Fruit fly (Drosophila melanogaster) whole organism, adult: ENCODE results near the gene Scox.
A peak's percentile ranks its signal among the peaks of the same experiment; 100 is the strongest.

Experiments
- CG11617 ChIP-seq: fragments of 200-800 bp; sonication (Bioruptor generic); optimal IDR thresholded peaks from 2 replicates; lab custom pipeline; 2017; ENCODE audit warnings: mild to moderate bottlenecking, missing biosample characterization, missing genetic modification reagents, missing genetic modification characterization
- CG12768 ChIP-seq: fragments of 200-800 bp; sonication (Bioruptor generic); optimal IDR thresholded peaks from 2 replicates; lab custom pipeline; 2017; ENCODE audit warnings: missing biosample characterization, missing genetic modification characterization, mild to moderate bottlenecking, moderate library complexity, missing genetic modification reagents
- CG14711 ChIP-seq: fragments of 200-800 bp; sonication (Bioruptor generic); optimal IDR thresholded peaks from 2 replicates; lab custom pipeline; 2018; ENCODE audit warnings: missing biosample characterization, mild to moderate bottlenecking, missing genetic modification characterization, moderate library complexity
- CG1620 ChIP-seq: fragments of 200-800 bp; sonication (Bioruptor generic); optimal IDR thresholded peaks from 2 replicates; lab custom pipeline; 2016; ENCODE audit warnings: missing biosample characterization, missing genetic modification characterization
- CG33017 ChIP-seq: fragments of 200-800 bp; sonication (Bioruptor generic); optimal IDR thresholded peaks from 2 replicates; lab custom pipeline; 2018; ENCODE audit warnings: missing biosample characterization, mild to moderate bottlenecking, missing genetic modification characterization, moderate library complexity
- CG5204 ChIP-seq: fragments of 200-800 bp; sonication (Bioruptor generic); optimal IDR thresholded peaks from 2 replicates; lab custom pipeline; 2016; ENCODE audit warnings: missing biosample characterization, missing genetic modification characterization
- CG7045 ChIP-seq: fragments of 200-800 bp; sonication (Bioruptor generic); optimal IDR thresholded peaks from 2 replicates; lab custom pipeline; 2017; ENCODE audit warnings: missing biosample characterization, mild to moderate bottlenecking, missing genetic modification characterization
- CG7101 ChIP-seq: fragments of 200-800 bp; sonication (Bioruptor generic); optimal IDR thresholded peaks from 2 replicates; lab custom pipeline; 2018; ENCODE audit warnings: missing biosample characterization, mild to moderate bottlenecking, missing genetic modification characterization, moderate library complexity
- Clk ChIP-seq: fragments of 200-800 bp; sonication (Bioruptor generic); optimal IDR thresholded peaks from 2 replicates; lab custom pipeline; 2017; ENCODE audit warnings: missing biosample characterization, missing genetic modification characterization
- Crg-1 ChIP-seq: fragments of 200-800 bp; sonication (Bioruptor generic); optimal IDR thresholded peaks from 2 replicates; lab custom pipeline; 2016; ENCODE audit warnings: missing biosample characterization, missing genetic modification characterization
- Hr96 ChIP-seq: fragments of 200-800 bp; sonication (Bioruptor generic); optimal IDR thresholded peaks from 2 replicates; lab custom pipeline; 2016; ENCODE audit warnings: missing biosample characterization, missing genetic modification characterization
- Mnt ChIP-seq: fragments of 200-800 bp; sonication (Bioruptor generic); optimal IDR thresholded peaks from 2 replicates; lab custom pipeline; 2016; ENCODE audit warnings: missing biosample characterization, mild to moderate bottlenecking, missing genetic modification characterization
- bab1 ChIP-seq: fragments of 200-800 bp; sonication (Bioruptor generic); optimal IDR thresholded peaks from 3 replicates; lab custom pipeline; 2019; ENCODE audit warnings: missing biosample characterization, mild to moderate bottlenecking, missing genetic modification characterization, moderate library complexity
- cic ChIP-seq: fragments of 200-800 bp; sonication (Bioruptor generic); optimal IDR thresholded peaks from 2 replicates; lab custom pipeline; 2017; ENCODE audit warnings: missing biosample characterization, mild to moderate bottlenecking, missing genetic modification characterization, moderate library complexity
- cnc ChIP-seq, 2 experiments: fragments of >200 bp; optimal IDR thresholded peaks; 2 replicates each; lab custom pipeline; 2017
- kay ChIP-seq: fragments of 200-800 bp; sonication (Bioruptor generic); peaks from one replicate; lab custom pipeline; 2016; ENCODE audit warnings: missing biosample characterization, missing genetic modification characterization, borderline replicate concordance
- ovo ChIP-seq: fragments of 200-800 bp; sonication (Bioruptor generic); optimal IDR thresholded peaks from 2 replicates; lab custom pipeline; 2016; ENCODE audit warnings: missing biosample characterization, missing genetic modification characterization
- pad ChIP-seq: fragments of 200-800 bp; sonication (Bioruptor generic); optimal IDR thresholded peaks from 3 replicates; lab custom pipeline; 2017; ENCODE audit warnings: missing biosample characterization, missing genetic modification characterization, mild to moderate bottlenecking, moderate library complexity, missing genetic modification reagents
- tj ChIP-seq: fragments of 200-800 bp; sonication (Bioruptor generic); optimal IDR thresholded peaks from 3 replicates; lab custom pipeline; 2017; ENCODE audit warnings: missing biosample characterization, mild to moderate bottlenecking, missing genetic modification characterization, moderate library complexity
- toe ChIP-seq: fragments of 200-800 bp; sonication (Bioruptor generic); optimal IDR thresholded peaks from 2 replicates; lab custom pipeline; 2016; ENCODE audit warnings: missing biosample characterization, missing genetic modification characterization

Scox gene

DNA sequence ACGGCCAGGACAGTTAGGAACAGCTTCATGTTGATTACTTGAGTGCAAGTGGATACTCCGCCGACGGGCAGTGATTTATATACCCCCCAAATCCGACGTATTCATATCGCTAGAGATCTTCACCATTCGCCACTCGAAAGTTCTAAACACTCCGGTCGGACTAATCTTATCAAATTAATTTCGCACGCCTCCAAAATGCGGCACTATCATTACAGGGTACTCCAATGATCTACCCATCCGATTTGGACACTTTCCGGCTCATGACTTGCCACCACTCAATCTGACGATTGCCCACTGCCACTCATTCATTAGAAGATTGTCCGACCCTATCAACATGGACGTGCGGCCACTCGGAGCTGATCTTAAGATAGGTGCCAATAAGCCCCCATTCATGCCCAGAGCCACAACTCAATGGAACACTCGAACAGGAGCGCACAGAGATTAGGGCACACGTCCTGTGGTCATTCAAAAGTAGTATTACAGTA is 15.6 kb downstream of the Scox start, which contains the start of gene Jon25Bii:
Gene Jon25Bii (minus strand): TSS at position 51 of the 485 bp plus-strand sequence.
- TF ChIP-seq CG5204 (GFP tag; lab: Kevin White, UChicago) (no peak), ovo (GFP tag; lab: Kevin White, UChicago) (no peak), bab1 (no peak), CG7045 (GFP tag; lab: Kevin White, UChicago) (no peak), cic (GFP tag; lab: Kevin White, UChicago) (peak; percentile 93), Hr96 (GFP tag; lab: Kevin White, UChicago) (no peak)

DNA sequence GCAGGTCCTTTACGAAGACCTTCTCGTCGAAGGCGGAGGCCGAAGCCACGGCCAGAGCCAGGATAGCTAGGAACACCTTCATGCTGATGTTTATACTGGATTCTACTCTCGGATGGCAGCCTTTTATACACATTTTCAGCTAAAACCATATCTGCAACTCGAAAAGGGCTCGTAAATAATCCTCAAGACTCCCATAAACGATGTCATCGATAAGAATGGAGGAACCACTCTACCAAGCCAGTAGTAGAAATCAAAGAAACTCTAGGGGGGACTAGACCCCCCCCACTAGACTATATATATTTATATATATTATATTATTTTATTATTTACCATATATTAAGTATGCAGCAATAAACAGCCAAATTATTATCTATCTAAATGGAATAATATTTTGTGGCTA is 18.1 kb downstream of the Scox start, which contains the start of gene Jon25Biii:
Gene Jon25Biii (minus strand): TSS at position 101 of the 400 bp plus-strand sequence.
- TF ChIP-seq CG7045 (GFP tag; lab: Kevin White, UChicago) (no peak), cic (GFP tag; lab: Kevin White, UChicago) (no peak), pad (GFP tag; lab: Kevin White, UChicago) (no peak), CG11617 (GFP tag; lab: Kevin White, UChicago) (no peak), Hr96 (GFP tag; lab: Kevin White, UChicago) (no peak), CG12768 (GFP tag; lab: Kevin White, UChicago) (no peak), CG33017 (no peak), Clk (GFP tag; lab: Kevin White, UChicago) (no peak), Crg-1 (no peak), Mnt (no peak), CG7101 (tag; lab: Kevin White, UChicago) (no peak), cnc (optimal IDR thresholded peaks at IDR 0.05; lab: Kevin White, UChicago) (no peak), toe (GFP tag; lab: Kevin White, UChicago) (no peak), bab1 (no peak), kay (GFP tag; lab: Kevin White, UChicago) (no peak), tj (no peak), CG5204 (GFP tag; lab: Kevin White, UChicago) (no peak)

DNA sequence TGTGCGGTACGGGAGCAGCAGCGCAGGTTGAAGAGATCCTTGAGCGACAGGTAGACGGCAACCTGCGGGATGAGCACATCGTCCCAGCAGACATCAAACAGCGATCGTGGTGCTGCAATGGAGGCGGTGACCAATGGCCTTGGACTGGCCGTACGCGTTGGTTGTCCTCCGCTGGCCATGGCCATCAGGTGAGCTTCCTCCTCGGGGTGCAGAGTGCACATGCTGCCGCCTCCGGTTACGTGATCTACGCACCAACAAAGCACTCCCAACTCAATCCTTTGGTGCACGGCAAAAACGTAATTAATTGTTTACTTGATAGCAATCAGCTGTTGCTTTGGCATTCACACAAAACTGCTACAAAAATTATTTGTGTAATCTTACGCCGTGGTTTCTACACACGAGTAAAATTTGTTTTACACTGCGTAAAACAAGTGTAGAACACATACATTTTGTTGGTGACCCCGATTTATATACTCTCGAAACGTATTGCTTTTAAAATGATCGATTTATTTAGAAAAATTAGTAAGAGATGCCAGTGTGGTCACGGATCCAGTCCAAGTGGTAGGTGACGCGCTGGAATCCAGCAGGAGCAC is 19.2 kb downstream of the Scox start, which contains the start of gene jet:
Gene jet (minus strand): TSS at position 332 of the 593 bp plus-strand sequence.
- TF ChIP-seq Mnt (no peak), Clk (GFP tag; lab: Kevin White, UChicago) (no peak), pad (GFP tag; lab: Kevin White, UChicago) (no peak), CG14711 (no peak), bab1 (no peak), CG11617 (GFP tag; lab: Kevin White, UChicago) (no peak), CG7045 (GFP tag; lab: Kevin White, UChicago) (no peak), Hr96 (GFP tag; lab: Kevin White, UChicago) (no peak), CG7101 (tag; lab: Kevin White, UChicago) (no peak), tj (no peak), kay (GFP tag; lab: Kevin White, UChicago) (no peak)

DNA sequence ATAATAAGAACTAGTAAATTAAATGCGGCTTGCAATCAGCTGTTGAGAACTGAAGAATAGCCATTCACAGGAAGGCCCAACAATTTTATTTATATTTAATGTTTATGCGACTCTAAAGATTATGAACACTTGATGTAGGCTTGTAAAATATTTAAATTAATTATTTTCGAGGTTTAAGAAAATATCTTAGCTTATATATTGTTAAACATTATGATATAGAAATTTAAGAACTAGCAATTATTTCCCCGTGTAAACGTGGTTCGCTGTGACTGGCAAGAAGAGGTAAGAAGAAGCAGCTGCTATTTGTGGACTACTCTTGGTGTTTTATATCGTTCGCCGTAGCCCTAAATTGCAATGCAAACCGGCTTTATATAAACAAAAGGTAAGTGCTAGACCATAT is 23.4 kb downstream of the Scox start, which contains the start of the genes mRpL24 and betaggt-I:
Gene mRpL24 (minus strand): TSS at position 62 of the 400 bp plus-strand sequence.
Gene betaggt-I (plus strand): TSS at position 280 of the 400 bp plus-strand sequence.
- peak; percentile 96 for TF ChIP-seq CG12768 (GFP tag; lab: Kevin White, UChicago)
- peak; percentile 85 for TF ChIP-seq tj
- TF ChIP-seq CG5204 (GFP tag; lab: Kevin White, UChicago) = peak; percentile 95
- TF ChIP-seq pad (GFP tag; lab: Kevin White, UChicago) = peak; percentile 88
- TF ChIP-seq cic (GFP tag; lab: Kevin White, UChicago) = peak; percentile 72
- TF ChIP-seq CG7101 (tag; lab: Kevin White, UChicago) = peak; percentile 99
- peak; percentile 88 for TF ChIP-seq Mnt
- peak; percentile 98 for TF ChIP-seq CG14711
- peak; percentile 97 for TF ChIP-seq CG11617 (GFP tag; lab: Kevin White, UChicago)
- no peak for TF ChIP-seq cnc (optimal IDR thresholded peaks at IDR 0.05; lab: Kevin White, UChicago)
- TF ChIP-seq CG7045 (GFP tag; lab: Kevin White, UChicago) = peak; percentile 98
- TF ChIP-seq Crg-1 = peak; percentile 92
- TF ChIP-seq CG1620 = peak; percentile 96
- TF ChIP-seq bab1 = peak; percentile 99
- TF ChIP-seq ovo (GFP tag; lab: Kevin White, UChicago) = peak; percentile 91
- TF ChIP-seq kay (GFP tag; lab: Kevin White, UChicago) = peak; percentile 97
- peak; percentile 89 for TF ChIP-seq Clk (GFP tag; lab: Kevin White, UChicago)
- TF ChIP-seq CG33017 = peak; percentile 99
- peak; percentile 85 for TF ChIP-seq Hr96 (GFP tag; lab: Kevin White, UChicago)
- TF ChIP-seq toe (GFP tag; lab: Kevin White, UChicago) = peak; percentile 95

DNA sequence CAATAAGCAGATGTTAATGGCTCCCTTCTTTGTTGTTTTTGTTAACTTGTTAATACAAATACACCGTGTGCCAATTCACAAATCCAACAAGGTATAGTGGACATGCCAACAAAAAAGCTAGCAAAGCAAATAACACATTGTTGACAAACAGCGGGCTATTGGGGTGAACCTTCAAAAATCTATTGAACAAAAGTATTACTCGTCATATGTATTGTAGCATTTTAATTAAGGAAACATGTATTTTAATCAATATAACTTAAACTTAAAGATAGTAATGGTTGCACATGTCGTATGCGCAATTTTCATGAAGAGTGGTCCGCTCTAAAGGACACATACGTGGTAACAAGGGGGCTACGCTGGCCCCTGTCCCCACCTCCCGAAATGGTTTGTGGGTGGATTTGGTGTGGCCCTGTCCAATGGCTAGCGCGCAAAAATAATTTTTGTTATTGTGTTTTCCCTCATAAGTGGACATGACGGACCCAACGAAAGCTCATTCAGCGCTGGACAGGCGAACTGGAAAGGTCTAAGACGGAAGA is 26.4 kb downstream of the Scox start, which contains the start of gene synr:
Gene synr (plus strand): TSS at position 486 of the 536 bp plus-strand sequence.
- TF ChIP-seq CG7045 (GFP tag; lab: Kevin White, UChicago) (peak; percentile 1), toe (GFP tag; lab: Kevin White, UChicago) (no peak), CG33017 (no peak), CG5204 (GFP tag; lab: Kevin White, UChicago) (peak; percentile 28), tj (no peak)

DNA sequence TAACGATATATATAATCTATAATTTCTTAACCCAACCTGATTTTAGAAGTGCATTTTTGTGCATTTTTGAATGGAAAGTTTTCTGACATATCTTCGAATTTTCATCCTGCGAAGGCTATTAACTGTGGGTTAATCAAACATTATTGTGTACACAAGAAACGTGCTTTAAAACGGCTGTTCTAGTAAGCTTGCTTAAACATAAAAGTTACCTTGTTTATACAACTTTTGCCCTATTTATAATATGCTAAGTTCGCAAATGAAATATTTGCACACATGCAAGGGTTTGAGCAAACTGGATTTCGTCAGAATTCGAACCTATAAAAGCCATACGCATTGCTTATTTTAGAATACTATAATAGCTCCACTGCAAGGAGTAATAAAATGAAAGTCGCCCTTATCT is 31.7 kb downstream of the Scox start, which contains the start of gene Sgs1:
Gene Sgs1 (plus strand): TSS at position 350 of the 400 bp plus-strand sequence.
- TF ChIP-seq tj = no peak
- TF ChIP-seq CG7101 (tag; lab: Kevin White, UChicago) = no peak
- no peak for TF ChIP-seq Crg-1
- no peak for TF ChIP-seq kay (GFP tag; lab: Kevin White, UChicago)
- no peak for TF ChIP-seq pad (GFP tag; lab: Kevin White, UChicago)
- TF ChIP-seq Mnt = no peak
- no peak for TF ChIP-seq cnc (optimal IDR thresholded peaks at IDR 0.05; lab: Kevin White, UChicago)
- TF ChIP-seq bab1 = no peak
- TF ChIP-seq Hr96 (GFP tag; lab: Kevin White, UChicago) = no peak
